Worm (Caenorhabditis elegans) whole organism, L3 larva: Measurements from ENCODE around the gene T13C2.7.
A peak's percentile ranks its signal among the peaks of the same experiment; 100 is the strongest.

Source experiments
- R02D3.7 ChIP-seq: fragments of 150-350 bp; optimal IDR thresholded peaks from 2 replicates; lab custom pipeline; 2014; ENCODE audit warnings: missing biosample characterization, missing genetic modification characterization
- ZK546.5 ChIP-seq: sonication (generic microtip); optimal IDR thresholded peaks from 2 replicates; lab custom pipeline; 2017; ENCODE audit warnings: missing biosample characterization, missing genetic modification characterization
- aly-2 ChIP-seq: fragments of 150-350 bp; optimal IDR thresholded peaks from 2 replicates; lab custom pipeline; 2014; ENCODE audit warnings: missing biosample characterization, missing genetic modification characterization
- ama-1 ChIP-seq: fragments of 150-350 bp; optimal IDR thresholded peaks from 2 replicates; lab custom pipeline; 2018
- ceh-16 ChIP-seq: sonication (generic microtip); optimal IDR thresholded peaks from 2 replicates; lab custom pipeline; 2017; ENCODE audit warnings: missing biosample characterization, missing genetic modification characterization
- ceh-28 ChIP-seq: fragments of 150-350 bp; optimal IDR thresholded peaks from 2 replicates; lab custom pipeline; 2014; ENCODE audit warnings: missing biosample characterization, missing genetic modification reagents, missing genetic modification characterization
- ceh-82 ChIP-seq: fragments of 150-350 bp; optimal IDR thresholded peaks from 2 replicates; lab custom pipeline; 2014; ENCODE audit warnings: missing biosample characterization, missing genetic modification characterization
- ceh-9 ChIP-seq: sonication (generic microtip); optimal IDR thresholded peaks from 2 replicates; lab custom pipeline; 2018; ENCODE audit warnings: missing biosample characterization, missing genetic modification characterization
- daf-12 ChIP-seq: fragments of 150-350 bp; optimal IDR thresholded peaks from 2 replicates; lab custom pipeline; 2014; ENCODE audit warnings: missing biosample characterization, missing genetic modification reagents, missing genetic modification characterization
- egl-27 ChIP-seq: sonication (generic microtip); optimal IDR thresholded peaks from 4 replicates; lab custom pipeline; 2017; ENCODE audit warnings: missing biosample characterization, missing genetic modification reagents, missing genetic modification characterization
- egl-5 ChIP-seq: fragments of 150-350 bp; optimal IDR thresholded peaks from 2 replicates; lab custom pipeline; 2017; ENCODE audit warnings: missing biosample characterization, missing genetic modification reagents, missing genetic modification characterization, inconsistent platforms
- elt-1 ChIP-seq: fragments of 150-350 bp; optimal IDR thresholded peaks from 2 replicates; lab custom pipeline; 2014; ENCODE audit warnings: missing biosample characterization, missing genetic modification characterization
- elt-2 ChIP-seq: sonication (generic microtip); optimal IDR thresholded peaks from 2 replicates; lab custom pipeline; 2016; ENCODE audit warnings: missing genetic modification reagents, mild to moderate bottlenecking, missing genetic modification characterization, missing compliant biosample characterization
- elt-3 ChIP-seq, 3 experiments: fragments of 150-350 bp in 1 of 3; sonication (generic microtip) in 2 of 3; optimal IDR thresholded peaks; 2 replicates in 2 of 3; 4 replicates in 1 of 3; lab custom pipeline; 2014 to 2017; ENCODE audit warnings: missing biosample characterization in 3 of 3, missing genetic modification characterization in 3 of 3
- eor-1 ChIP-seq, 2 experiments: fragments of 150-350 bp; optimal IDR thresholded peaks; 2 replicates each; lab custom pipeline; 2014 to 2018; ENCODE audit warnings: missing biosample characterization in 2 of 2, missing genetic modification characterization in 2 of 2
- fkh-10 ChIP-seq: sonication (generic microtip); optimal IDR thresholded peaks from 2 replicates; lab custom pipeline; 2017; ENCODE audit warnings: missing biosample characterization, missing genetic modification reagents, missing genetic modification characterization
- fkh-2 ChIP-seq: fragments of 150-350 bp; optimal IDR thresholded peaks from 2 replicates; lab custom pipeline; 2014; ENCODE audit warnings: missing biosample characterization, missing genetic modification reagents, missing genetic modification characterization
- fos-1 ChIP-seq: fragments of 150-350 bp; optimal IDR thresholded peaks from 2 replicates; lab custom pipeline; 2014; ENCODE audit warnings: missing biosample characterization, missing genetic modification characterization
- hmg-11 ChIP-seq: sonication (generic microtip); optimal IDR thresholded peaks from 2 replicates; lab custom pipeline; 2016; ENCODE audit warnings: missing genetic modification characterization, missing compliant biosample characterization
- jun-1 ChIP-seq: fragments of 150-350 bp; optimal IDR thresholded peaks from 2 replicates; lab custom pipeline; 2014; ENCODE audit warnings: missing biosample characterization, missing genetic modification reagents, missing genetic modification characterization
- lin-15B ChIP-seq: fragments of 150-350 bp; optimal IDR thresholded peaks from 2 replicates; lab custom pipeline; 2014; ENCODE audit warnings: missing biosample characterization, missing genetic modification characterization
- lin-39 ChIP-seq: fragments of 150-350 bp; optimal IDR thresholded peaks from 2 replicates; lab custom pipeline; 2018; ENCODE audit warnings: missing biosample characterization, missing genetic modification reagents, missing genetic modification characterization
- lsy-12 ChIP-seq: sonication (generic microtip); optimal IDR thresholded peaks from 2 replicates; lab custom pipeline; 2016; ENCODE audit warnings: mild to moderate bottlenecking, missing genetic modification characterization, missing compliant biosample characterization
- mdl-1 ChIP-seq: fragments of 150-350 bp; optimal IDR thresholded peaks from 2 replicates; lab custom pipeline; 2014; ENCODE audit warnings: missing biosample characterization, missing genetic modification characterization
- mml-1 ChIP-seq: fragments of 150-350 bp; sonication (generic microtip); optimal IDR thresholded peaks from 3 replicates; lab custom pipeline; 2014; ENCODE audit warnings: missing biosample characterization, missing genetic modification characterization
- nfya-1 ChIP-seq: sonication (generic microtip); optimal IDR thresholded peaks from 2 replicates; lab custom pipeline; 2017; ENCODE audit warnings: missing genetic modification characterization, mild to moderate bottlenecking, missing compliant biosample characterization, antibody characterized with exemption, moderate library complexity; ENCODE audit not compliant: insufficient read depth
- nhr-11 ChIP-seq: fragments of 150-350 bp; optimal IDR thresholded peaks from 2 replicates; lab custom pipeline; 2014; ENCODE audit warnings: missing biosample characterization, missing genetic modification characterization
- nhr-12 ChIP-seq: fragments of 150-350 bp; optimal IDR thresholded peaks from 2 replicates; lab custom pipeline; 2014; ENCODE audit warnings: missing biosample characterization, missing genetic modification characterization
- nhr-23 ChIP-seq: fragments of 150-350 bp; optimal IDR thresholded peaks from 2 replicates; lab custom pipeline; 2014; ENCODE audit warnings: missing biosample characterization, missing genetic modification reagents, missing genetic modification characterization
- nhr-237 ChIP-seq: fragments of 150-350 bp; optimal IDR thresholded peaks from 2 replicates; lab custom pipeline; 2014; ENCODE audit warnings: missing biosample characterization, missing genetic modification characterization
- nhr-25 ChIP-seq: sonication (generic microtip); optimal IDR thresholded peaks from 2 replicates; lab custom pipeline; 2017; ENCODE audit warnings: missing biosample characterization, missing genetic modification characterization
- nhr-28 ChIP-seq: fragments of 150-350 bp; optimal IDR thresholded peaks from 2 replicates; lab custom pipeline; 2014; ENCODE audit warnings: missing biosample characterization, missing genetic modification characterization
- nhr-43 ChIP-seq: sonication (generic microtip); optimal IDR thresholded peaks from 2 replicates; lab custom pipeline; 2016; ENCODE audit warnings: mild to moderate bottlenecking, missing genetic modification characterization, missing compliant biosample characterization; ENCODE audit not compliant: poor library complexity, severe bottlenecking
- nhr-67 ChIP-seq: fragments of 150-350 bp; optimal IDR thresholded peaks from 2 replicates; lab custom pipeline; 2014; ENCODE audit warnings: missing biosample characterization, missing genetic modification characterization
- nhr-76 ChIP-seq: fragments of 150-350 bp; sonication (generic microtip); optimal IDR thresholded peaks from 5 replicates; lab custom pipeline; 2014; ENCODE audit warnings: missing biosample characterization, missing genetic modification characterization
- nhr-77 ChIP-seq: fragments of 150-350 bp; optimal IDR thresholded peaks from 2 replicates; lab custom pipeline; 2014; ENCODE audit warnings: missing biosample characterization, missing genetic modification characterization
- pha-4 ChIP-seq: fragments of 150-350 bp; optimal IDR thresholded peaks from 2 replicates; lab custom pipeline; 2014; ENCODE audit warnings: missing biosample characterization, missing genetic modification reagents, missing genetic modification characterization
- pqm-1 ChIP-seq: fragments of 150-350 bp; optimal IDR thresholded peaks from 2 replicates; lab custom pipeline; 2017; ENCODE audit warnings: missing biosample characterization, missing genetic modification characterization, inconsistent platforms
- sea-2 ChIP-seq: fragments of 150-350 bp; sonication (generic microtip); optimal IDR thresholded peaks from 4 replicates; lab custom pipeline; 2014; ENCODE audit warnings: missing biosample characterization, missing genetic modification reagents, missing genetic modification characterization
- skn-1 ChIP-seq: fragments of 150-350 bp; optimal IDR thresholded peaks from 2 replicates; lab custom pipeline; 2014; ENCODE audit warnings: missing biosample characterization, missing genetic modification characterization
- snpc-4 ChIP-seq: fragments of 150-350 bp; optimal IDR thresholded peaks from 2 replicates; lab custom pipeline; 2014; ENCODE audit warnings: missing biosample characterization, missing genetic modification characterization
- tbx-2 ChIP-seq: sonication (generic microtip); optimal IDR thresholded peaks from 2 replicates; lab custom pipeline; 2016; ENCODE audit warnings: mild to moderate bottlenecking, missing genetic modification characterization, missing compliant biosample characterization
- unc-39 ChIP-seq: sonication (generic microtip); optimal IDR thresholded peaks from 4 replicates; lab custom pipeline; 2017; ENCODE audit warnings: missing biosample characterization, missing genetic modification characterization
- unc-62 ChIP-seq: fragments of 150-350 bp; sonication (generic microtip); optimal IDR thresholded peaks from 4 replicates; lab custom pipeline; 2014; ENCODE audit warnings: missing biosample characterization, missing genetic modification reagents, missing genetic modification characterization
- zag-1 ChIP-seq: fragments of 150-350 bp; optimal IDR thresholded peaks from 2 replicates; lab custom pipeline; 2014; ENCODE audit warnings: missing biosample characterization, missing genetic modification characterization
- ztf-11 ChIP-seq: fragments of 150-350 bp; optimal IDR thresholded peaks from 2 replicates; lab custom pipeline; 2014; ENCODE audit warnings: missing biosample characterization, missing genetic modification characterization
- ztf-4 ChIP-seq: fragments of 150-350 bp; optimal IDR thresholded peaks from 2 replicates; lab custom pipeline; 2014; ENCODE audit warnings: missing biosample characterization, missing genetic modification characterization

Gene T13C2.7

ce11 chrII:6824524-6824923 is 45.3 kb downstream of the T13C2.7 start:
- peak; percentile 69 for TF ChIP-seq unc-62
- no peak for TF ChIP-seq tbx-2 (tag; lab: Kevin White, UChicago)
- peak; percentile 87 for TF ChIP-seq elt-2
- TF ChIP-seq pqm-1 (tag; lab: Kevin White, UChicago): peak; percentile 79
- TF ChIP-seq lin-39 (tag; lab: Kevin White, UChicago): no peak
- TF ChIP-seq ztf-11: no peak
- no peak for TF ChIP-seq egl-27 (tag; lab: Kevin White, UChicago)
- TF ChIP-seq nhr-25 (tag; lab: Kevin White, UChicago): peak; percentile 12
- TF ChIP-seq nhr-28 (tag; lab: Kevin White, UChicago): no peak
- no peak for TF ChIP-seq lin-15B (tag; lab: Kevin White, UChicago)

ce11 chrII:6825732-6826131 is 46.5 kb downstream of the T13C2.7 start:
- no peak for TF ChIP-seq R02D3.7 (tag; lab: Kevin White, UChicago)
- TF ChIP-seq unc-62: peak; percentile 91
- peak; percentile 63 for TF ChIP-seq lin-39 (tag; lab: Kevin White, UChicago)
- TF ChIP-seq fkh-2 (tag; lab: Kevin White, UChicago): no peak
- TF ChIP-seq ceh-16 (tag; lab: Kevin White, UChicago): no peak
- peak; percentile 38 for TF ChIP-seq nhr-25 (tag; lab: Kevin White, UChicago)
- TF ChIP-seq elt-1 (tag; lab: Kevin White, UChicago): no peak
- no peak for TF ChIP-seq hmg-11 (tag; lab: Kevin White, UChicago)
- no peak for TF ChIP-seq lin-15B (tag; lab: Kevin White, UChicago)
- TF ChIP-seq daf-12 (tag; lab: Kevin White, UChicago): no peak
- TF ChIP-seq ceh-9 (tag; lab: Kevin White, UChicago): no peak
- no peak for TF ChIP-seq pha-4 (tag; lab: Kevin White, UChicago)
- no peak for TF ChIP-seq mml-1 (tag; lab: Kevin White, UChicago)
- TF ChIP-seq nhr-28 (tag; lab: Kevin White, UChicago): no peak
- TF ChIP-seq egl-27 (tag; lab: Kevin White, UChicago): no peak
- no peak for TF ChIP-seq ceh-28 (tag; lab: Kevin White, UChicago)
- peak; percentile 63 for TF ChIP-seq nhr-43 (tag; lab: Kevin White, UChicago)
- no peak for TF ChIP-seq ama-1 (lab: Kevin White, UChicago)
- TF ChIP-seq zag-1 (tag; lab: Kevin White, UChicago): no peak
- no peak for TF ChIP-seq elt-3 (tag; optimal IDR thresholded peaks at IDR 0.05; lab: Kevin White, UChicago)
- no peak for TF ChIP-seq nhr-77 (tag; lab: Kevin White, UChicago)
- no peak for TF ChIP-seq pqm-1 (tag; lab: Kevin White, UChicago)
- TF ChIP-seq nhr-23 (tag; lab: Kevin White, UChicago): peak; percentile 53
- no peak for TF ChIP-seq mdl-1 (tag; lab: Kevin White, UChicago)
- peak; percentile 27 for TF ChIP-seq nfya-1
- peak; percentile 45 for TF ChIP-seq egl-5 (tag; lab: Kevin White, UChicago)
- no peak for TF ChIP-seq fkh-10
- no peak for TF ChIP-seq sea-2 (GFP tag; lab: Kevin White, UChicago)
- no peak for TF ChIP-seq fos-1 (tag; lab: Kevin White, UChicago)
- TF ChIP-seq aly-2: no peak
- TF ChIP-seq tbx-2 (tag; lab: Kevin White, UChicago): no peak
- no peak for TF ChIP-seq elt-2
- TF ChIP-seq eor-1 (tag; optimal IDR thresholded peaks at IDR 0.05; lab: Kevin White, UChicago): no peak
- no peak for TF ChIP-seq jun-1 (tag; lab: Kevin White, UChicago)
- TF ChIP-seq snpc-4 (tag; lab: Kevin White, UChicago): no peak
- TF ChIP-seq nhr-67: no peak
- no peak for TF ChIP-seq nhr-237 (tag; lab: Kevin White, UChicago)
- TF ChIP-seq ztf-4: no peak
- no peak for TF ChIP-seq ztf-11
- TF ChIP-seq nhr-76 (tag; lab: Kevin White, UChicago): no peak
- TF ChIP-seq unc-39: no peak
- no peak for TF ChIP-seq ZK546.5 (tag; lab: Kevin White, UChicago)
- no peak for TF ChIP-seq lsy-12 (tag; lab: Kevin White, UChicago)
- TF ChIP-seq ceh-82 (tag; lab: Kevin White, UChicago): no peak
- TF ChIP-seq nhr-11 (tag; lab: Kevin White, UChicago): no peak
- no peak for TF ChIP-seq skn-1 (tag; lab: Kevin White, UChicago)
- TF ChIP-seq nhr-12 (tag; lab: Kevin White, UChicago): no peak
